Fruit fly (Drosophila melanogaster): Measurements from ENCODE around the gene Sfp33A2.

DNA sequence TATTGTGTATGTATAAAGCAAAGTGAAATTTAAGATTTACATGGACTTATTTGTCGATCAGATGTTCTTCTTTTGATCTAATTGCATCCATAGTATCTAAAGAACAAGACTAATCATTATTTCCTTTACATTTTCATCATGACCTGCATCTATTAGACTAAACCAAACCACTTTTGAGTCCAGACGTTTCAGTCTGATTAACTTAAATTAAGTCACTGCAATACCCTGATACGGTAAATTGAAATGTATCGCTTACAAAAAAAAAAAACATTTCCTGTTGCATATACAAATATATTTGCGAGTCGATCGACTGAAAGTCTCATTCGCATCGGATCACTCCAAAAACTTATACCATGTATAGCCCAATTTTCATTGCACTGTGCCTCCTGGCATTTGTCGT, 3.7 kb upstream of the Sfp33A2 start, which contains the start of gene CG45011:
- TF ChIP-seq CTCF (optimal IDR thresholded peaks at IDR 0.05) (no peak), CG8478 (optimal IDR thresholded peaks at IDR 0.05) (no peak)

Measured in S2 (cell line).